Worm (Caenorhabditis elegans) whole organism, midembryonic: Measurements from ENCODE around the gene cec-8.

Experiments used
- T22C8.4 ChIP-seq: fragments of 200-800 bp; sonication (Bioruptor generic); IDR thresholded peaks from 2 replicates; pipeline ENCODE4 v1.3.6; 2022; ENCODE audit warnings: missing genetic modification characterization, missing compliant biosample characterization
- cog-1 ChIP-seq: sonication (generic microtip); optimal IDR thresholded peaks from 2 replicates; lab custom pipeline; 2016; ENCODE audit warnings: missing genetic modification characterization, missing compliant biosample characterization
- flt-1 ChIP-seq: fragments of 200-800 bp; sonication (Bioruptor generic); IDR thresholded peaks from 2 replicates; pipeline ENCODE4 v1.3.6; 2022; ENCODE audit warnings: missing genetic modification characterization, missing compliant biosample characterization
- klf-2 ChIP-seq: fragments of 200-800 bp; sonication (Bioruptor generic); conservative IDR thresholded peaks from 2 replicates; pipeline ENCODE4 v1.3.6; 2022; ENCODE audit warnings: missing genetic modification reagents, missing genetic modification characterization, missing compliant biosample characterization
- med-1 ChIP-seq: sonication (generic microtip); optimal IDR thresholded peaks from 2 replicates; lab custom pipeline; 2017; ENCODE audit warnings: missing genetic modification characterization, mild to moderate bottlenecking, missing compliant biosample characterization, antibody characterized with exemption, missing genetic modification reagents; ENCODE audit not compliant: insufficient read depth
- ref-1 ChIP-seq: fragments of 200-800 bp; sonication (Bioruptor generic); conservative IDR thresholded peaks from 2 replicates; pipeline ENCODE4 v1.3.6; 2022; ENCODE audit warnings: missing genetic modification reagents, missing genetic modification characterization, missing compliant biosample characterization
- tab-1 ChIP-seq: fragments of 200-800 bp; sonication (Bioruptor generic); IDR thresholded peaks from 2 replicates; pipeline ENCODE4 v1.3.6; 2022; ENCODE audit warnings: missing genetic modification characterization, missing compliant biosample characterization
- ztf-23 ChIP-seq: fragments of 200-800 bp; sonication (Bioruptor generic); IDR thresholded peaks from 2 replicates; pipeline ENCODE4 v1.3.6; 2022; ENCODE audit warnings: missing genetic modification reagents, missing genetic modification characterization, missing compliant biosample characterization
- ztf-29 ChIP-seq: fragments of 200-800 bp; sonication (Bioruptor generic); IDR thresholded peaks from 2 replicates; pipeline ENCODE4 v1.3.6; 2022; ENCODE audit warnings: missing genetic modification reagents, missing genetic modification characterization, missing compliant biosample characterization

The cec-8 gene

DNA sequence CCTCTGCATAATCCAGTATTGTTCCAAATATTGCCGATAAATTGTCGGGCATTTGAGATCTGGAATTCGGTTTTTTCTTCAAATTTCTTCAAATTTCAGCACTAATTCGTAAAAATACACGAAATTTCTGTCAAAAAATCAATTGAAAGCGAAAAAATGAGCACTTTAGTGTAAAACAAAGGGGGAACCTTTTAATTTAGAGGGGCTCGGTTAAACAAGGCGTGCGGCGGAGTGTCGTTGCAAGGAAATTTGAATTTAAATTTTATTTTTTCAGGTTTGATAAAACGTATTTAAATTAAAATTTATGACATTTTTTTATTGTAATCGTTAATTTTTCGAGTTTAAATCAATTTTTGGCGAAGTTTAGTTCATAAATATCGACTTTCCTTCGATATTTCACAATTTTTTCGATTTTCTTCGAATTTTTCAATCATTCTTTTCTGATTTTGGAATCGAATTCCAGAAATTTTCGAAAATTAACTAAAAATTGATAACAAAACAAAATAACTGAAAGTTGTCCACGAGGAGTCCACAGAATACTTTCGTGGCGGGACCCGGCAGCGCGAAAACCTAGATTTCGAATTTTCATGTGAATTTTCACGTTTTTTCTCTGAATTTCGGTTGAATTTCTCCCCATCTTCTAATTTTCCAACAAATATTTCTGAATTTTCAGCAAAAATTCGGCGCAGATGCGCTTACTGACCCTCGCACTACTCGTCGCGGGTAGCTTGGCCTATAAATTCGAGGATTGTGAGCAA lies 42.7 kb downstream of the cec-8 start, which contains the start of the genes magu-1 and nemp-1:
Gene magu-1 (minus strand): TSS at position 59 of the 758 bp plus-strand sequence.
Gene nemp-1 (plus strand): TSS at position 674 of the 758 bp plus-strand sequence.
- no peak for TF ChIP-seq tab-1 (GFP tag; lab: Robert Waterston, UW)
- no peak for TF ChIP-seq ref-1
- no peak for TF ChIP-seq ztf-29 (GFP tag; lab: Robert Waterston, UW)
- no peak for TF ChIP-seq T22C8.4 (GFP tag; lab: Robert Waterston, UW)
- TF ChIP-seq cog-1 (tag; lab: Kevin White, UChicago): no peak
- TF ChIP-seq ztf-23 (GFP tag; lab: Robert Waterston, UW): no peak
- no peak for TF ChIP-seq med-1 (GFP tag; lab: Kevin White, UChicago)
- no peak for TF ChIP-seq flt-1 (GFP tag; lab: Robert Waterston, UW)
- TF ChIP-seq klf-2 (GFP tag; lab: Robert Waterston, UW): no peak

DNA sequence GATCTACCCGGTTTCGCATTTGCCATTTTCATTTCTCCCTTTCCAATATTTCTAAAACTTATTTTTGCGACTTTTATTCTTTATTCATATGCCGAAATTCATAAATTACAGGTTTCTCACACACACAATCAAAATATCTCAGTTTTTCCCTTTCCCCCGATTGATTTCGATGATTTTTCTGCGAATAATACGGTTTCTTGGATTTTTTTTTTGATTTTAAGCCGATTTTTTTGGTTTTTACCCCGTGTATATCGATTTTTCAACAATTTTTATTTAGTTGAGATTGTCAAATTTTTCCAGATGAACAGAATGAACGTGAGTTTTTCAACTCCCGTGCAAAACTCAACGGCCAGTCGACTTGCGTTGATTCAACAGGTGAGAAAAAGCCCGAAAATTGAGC lies 46.0 kb downstream of the cec-8 start, which contains the start of gene mat-3:
Gene mat-3 (plus strand): TSS at position 301 of the 400 bp plus-strand sequence.
- no peak for TF ChIP-seq med-1 (GFP tag; lab: Kevin White, UChicago)
- TF ChIP-seq ztf-29 (GFP tag; lab: Robert Waterston, UW): no peak
- no peak for TF ChIP-seq tab-1 (GFP tag; lab: Robert Waterston, UW)
- no peak for TF ChIP-seq T22C8.4 (GFP tag; lab: Robert Waterston, UW)
- no peak for TF ChIP-seq ztf-23 (GFP tag; lab: Robert Waterston, UW)
- TF ChIP-seq klf-2 (GFP tag; lab: Robert Waterston, UW): no peak
- TF ChIP-seq cog-1 (tag; lab: Kevin White, UChicago): no peak
- no peak for TF ChIP-seq ref-1
- TF ChIP-seq flt-1 (GFP tag; lab: Robert Waterston, UW): no peak

DNA sequence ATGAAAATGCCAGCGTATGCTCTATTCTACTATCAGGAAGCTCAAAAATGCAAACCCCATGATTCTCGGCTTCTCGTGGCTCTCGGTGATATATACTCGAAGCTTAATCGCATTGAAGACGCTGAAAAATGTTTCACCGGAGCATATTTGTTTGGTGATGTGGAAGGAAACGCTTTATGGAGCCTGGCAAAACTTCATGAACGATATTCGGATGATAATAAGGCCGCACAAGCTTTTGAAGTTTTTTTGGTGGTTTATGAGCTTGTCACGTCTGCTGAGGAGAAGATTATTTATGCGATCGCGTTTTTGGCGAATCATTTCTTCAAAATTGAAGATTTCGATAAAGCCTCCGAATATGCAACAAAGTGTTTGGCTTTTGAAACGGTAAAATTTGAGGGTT lies 52.1 kb downstream of the cec-8 start:
- TF ChIP-seq med-1 (GFP tag; lab: Kevin White, UChicago) (no peak), cog-1 (tag; lab: Kevin White, UChicago) (no peak), ztf-23 (GFP tag; lab: Robert Waterston, UW) (no peak), klf-2 (GFP tag; lab: Robert Waterston, UW) (no peak), flt-1 (GFP tag; lab: Robert Waterston, UW) (no peak)
